Fruit fly (Drosophila melanogaster): ENCODE data around the gene GstO1.

dm6 chr3L:8523257-8523656 lies 1.4 kb downstream of the GstO1 start, which contains the start of gene GstO2:
- TF ChIP-seq OdsH (GFP tag; optimal IDR thresholded peaks at IDR 0.05) (no peak), CG3919 (GFP tag; optimal IDR thresholded peaks at IDR 0.05) (no peak), salr (GFP tag; optimal IDR thresholded peaks at IDR 0.05) (no peak), achi (GFP tag; optimal IDR thresholded peaks at IDR 0.05) (no peak)

Measured in whole organism, prepupa.